Worm (Caenorhabditis elegans) whole organism, mixed stage, embryonic: ENCODE data around the gene H05C05.1.

Source experiments
- blmp-1 ChIP-seq: fragments of 150-350 bp; optimal IDR thresholded peaks from 2 replicates; lab custom pipeline; 2014; ENCODE audit warnings: missing biosample characterization, missing genetic modification characterization
- ces-1 ChIP-seq: fragments of 150-350 bp; optimal IDR thresholded peaks from 2 replicates; lab custom pipeline; 2014; ENCODE audit warnings: missing biosample characterization, missing genetic modification reagents, missing genetic modification characterization
- elt-3 ChIP-seq: fragments of 150-350 bp; optimal IDR thresholded peaks from 2 replicates; lab custom pipeline; 2014; ENCODE audit warnings: missing biosample characterization, missing genetic modification characterization
- lin-32 ChIP-seq: fragments of 200-800 bp; sonication (Bioruptor generic); optimal IDR thresholded peaks from 2 replicates; lab custom pipeline; 2018; ENCODE audit warnings: mild to moderate bottlenecking, missing genetic modification characterization, missing compliant biosample characterization
- mep-1 ChIP-seq: fragments of 150-350 bp; optimal IDR thresholded peaks from 2 replicates; lab custom pipeline; 2017; ENCODE audit warnings: missing biosample characterization, missing genetic modification reagents, missing genetic modification characterization, inconsistent platforms
- nhr-237 ChIP-seq: fragments of 150-350 bp; optimal IDR thresholded peaks from 2 replicates; lab custom pipeline; 2014; ENCODE audit warnings: missing biosample characterization, missing genetic modification characterization
- sem-2 ChIP-seq: fragments of 200-800 bp; sonication (Bioruptor generic); optimal IDR thresholded peaks from 2 replicates; lab custom pipeline; 2018; ENCODE audit warnings: mild to moderate bottlenecking, missing genetic modification characterization, missing compliant biosample characterization
- sptf-1 ChIP-seq: sonication (generic microtip); optimal IDR thresholded peaks from 2 replicates; lab custom pipeline; 2017; ENCODE audit warnings: mild to moderate bottlenecking, missing genetic modification characterization, moderate library complexity, missing compliant biosample characterization

- TF ChIP-seq lin-32: no peak
- TF ChIP-seq nhr-237 (tag; lab: Kevin White, UChicago): no peak
- TF ChIP-seq sptf-1 (tag; lab: Kevin White, UChicago): no peak
- TF ChIP-seq mep-1 (tag; lab: Kevin White, UChicago): no peak
- no peak for TF ChIP-seq sem-2 (GFP tag; lab: Kevin White, UChicago)
- TF ChIP-seq ces-1: no peak
- TF ChIP-seq blmp-1 (tag; lab: Kevin White, UChicago): no peak
- TF ChIP-seq elt-3 (tag; lab: Kevin White, UChicago): no peak
Observed at ce11 chrIII:2975689-2976088, 28.8 kb downstream of the H05C05.1 start, which contains the start of gene Y55D5A.3.
